Fruit fly (Drosophila melanogaster): ENCODE measurements around the gene Kif3C.

dm6 chr4:1175156-1175555 is 27.9 kb downstream of the Kif3C start:
- TF ChIP-seq spab (GFP tag; optimal IDR thresholded peaks at IDR 0.05) (no peak), ss (GFP tag; optimal IDR thresholded peaks at IDR 0.05) (no peak), CG6792 (GFP tag; optimal IDR thresholded peaks at IDR 0.05) (no peak), Eip78C (GFP tag) (no peak), Hr39 (GFP tag; optimal IDR thresholded peaks at IDR 0.05) (no peak), CG31627 (GFP tag; optimal IDR thresholded peaks at IDR 0.05) (no peak), Eip93F (GFP tag; optimal IDR thresholded peaks at IDR 0.05) (no peak), CG11762 (GFP tag; optimal IDR thresholded peaks at IDR 0.05; ENCODE audit: insufficient read depth) (no peak), achi (GFP tag; optimal IDR thresholded peaks at IDR 0.05) (no peak)
